Worm (Caenorhabditis elegans) whole organism, mixed stage, embryonic: ENCODE measurements around the gene srxa-11.

Source experiments
- bed-3 ChIP-seq: fragments of 200-800 bp; sonication (Bioruptor generic); optimal IDR thresholded peaks from 3 replicates; lab custom pipeline; 2018; ENCODE audit warnings: mild to moderate bottlenecking, missing genetic modification characterization, moderate library complexity, missing compliant biosample characterization
- drap-1 ChIP-seq: fragments of 200-800 bp; sonication (Bioruptor generic); optimal IDR thresholded peaks from 3 replicates; lab custom pipeline; 2018; ENCODE audit warnings: mild to moderate bottlenecking, missing genetic modification characterization, missing compliant biosample characterization
- elt-1 ChIP-seq: sonication (generic microtip); optimal IDR thresholded peaks from 2 replicates; lab custom pipeline; 2017; ENCODE audit warnings: missing genetic modification characterization, mild to moderate bottlenecking, missing compliant biosample characterization, antibody characterized with exemption, moderate library complexity, borderline replicate concordance; ENCODE audit not compliant: insufficient read depth
- elt-3 ChIP-seq: fragments of 150-350 bp; optimal IDR thresholded peaks from 2 replicates; lab custom pipeline; 2014; ENCODE audit warnings: missing biosample characterization, missing genetic modification characterization
- mls-2 ChIP-seq: sonication (generic microtip); optimal IDR thresholded peaks from 2 replicates; lab custom pipeline; 2016; ENCODE audit warnings: mild to moderate bottlenecking, missing genetic modification characterization, moderate library complexity, missing compliant biosample characterization
- nhr-237 ChIP-seq: fragments of 150-350 bp; optimal IDR thresholded peaks from 2 replicates; lab custom pipeline; 2014; ENCODE audit warnings: missing biosample characterization, missing genetic modification characterization
- pha-4 ChIP-seq: fragments of 150-350 bp; optimal IDR thresholded peaks from 2 replicates; lab custom pipeline; 2018; ENCODE audit warnings: missing biosample characterization, missing genetic modification reagents, missing genetic modification characterization
- snpc-4 ChIP-seq: fragments of 150-350 bp; optimal IDR thresholded peaks from 2 replicates; lab custom pipeline; 2014; ENCODE audit warnings: missing biosample characterization, missing genetic modification characterization
- sptf-1 ChIP-seq: sonication (generic microtip); optimal IDR thresholded peaks from 2 replicates; lab custom pipeline; 2017; ENCODE audit warnings: mild to moderate bottlenecking, missing genetic modification characterization, moderate library complexity, missing compliant biosample characterization

DNA sequence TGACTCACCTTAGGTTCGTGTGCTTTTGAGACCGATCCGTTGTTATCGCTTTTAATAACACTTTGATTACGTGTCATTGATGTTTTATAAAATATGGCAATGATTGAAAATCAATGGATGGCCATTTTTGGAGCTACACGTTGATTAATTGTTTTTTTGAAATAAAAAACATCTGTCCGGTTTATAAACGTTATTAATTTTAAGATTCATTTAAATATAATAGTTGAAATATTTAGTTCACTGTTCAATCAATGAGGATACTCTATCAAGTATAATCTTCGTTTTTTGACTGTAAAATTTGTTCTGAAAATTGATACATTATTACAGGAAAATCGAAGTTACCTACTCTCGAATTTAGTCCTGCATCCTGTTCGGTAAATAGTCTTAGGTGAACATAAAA, 34.3 kb downstream of the srxa-11 start, which contains the start of gene R10D12.10:
- TF ChIP-seq snpc-4 (tag; lab: Kevin White, UChicago) (no peak), elt-3 (tag; lab: Kevin White, UChicago) (no peak), pha-4 (no peak), elt-1 (tag; lab: Kevin White, UChicago) (no peak), mls-2 (tag; lab: Kevin White, UChicago) (no peak), nhr-237 (no peak), drap-1 (GFP tag; lab: Kevin White, UChicago) (no peak), sptf-1 (no peak), bed-3 (GFP tag; lab: Kevin White, UChicago) (no peak)
